Fruit fly (Drosophila melanogaster) whole organism, pupa: ENCODE results near the gene CG15332.

Experiments
- CG13204 ChIP-seq: fragments of 200-800 bp; sonication (Bioruptor generic); optimal IDR thresholded peaks from 2 replicates; lab custom pipeline; 2018; ENCODE audit warnings: missing biosample characterization, mild to moderate bottlenecking, missing genetic modification characterization, moderate library complexity
- CG14655 ChIP-seq: fragments of 200-800 bp; sonication (Bioruptor generic); optimal IDR thresholded peaks from 3 replicates; lab custom pipeline; 2017; ENCODE audit warnings: mild to moderate bottlenecking, missing biosample characterization, missing genetic modification reagents, missing genetic modification characterization
- CG15710 ChIP-seq: fragments of 200-800 bp; sonication (Bioruptor generic); optimal IDR thresholded peaks from 2 replicates; lab custom pipeline; 2018; ENCODE audit warnings: missing biosample characterization, mild to moderate bottlenecking, missing genetic modification characterization, moderate library complexity
- CG17806 ChIP-seq: fragments of 200-800 bp; sonication (Bioruptor generic); optimal IDR thresholded peaks from 2 replicates; lab custom pipeline; 2018; ENCODE audit warnings: missing biosample characterization, mild to moderate bottlenecking, missing genetic modification characterization, moderate library complexity
- CG4496 ChIP-seq: fragments of 200-800 bp; sonication (Bioruptor generic); IDR thresholded peaks from 3 replicates; pipeline ENCODE4 v1.3.6; 2022; ENCODE audit warnings: missing biosample characterization, missing genetic modification characterization
- CG8301 ChIP-seq: fragments of 200-800 bp; sonication (Bioruptor generic); optimal IDR thresholded peaks from 2 replicates; lab custom pipeline; 2018; ENCODE audit warnings: missing biosample characterization, mild to moderate bottlenecking, missing genetic modification characterization
- CG9948 ChIP-seq: fragments of 200-800 bp; sonication (Bioruptor generic); optimal IDR thresholded peaks from 2 replicates; lab custom pipeline; 2018; ENCODE audit warnings: missing biosample characterization, mild to moderate bottlenecking, missing genetic modification characterization, moderate library complexity
- EcR ChIP-seq: fragments of 200-800 bp; sonication (Bioruptor generic); optimal IDR thresholded peaks from 3 replicates; lab custom pipeline; 2019; ENCODE audit warnings: missing biosample characterization, missing genetic modification characterization, mild to moderate bottlenecking, moderate library complexity, missing genetic modification reagents
- Ets98B ChIP-seq: fragments of 200-800 bp; sonication (Bioruptor generic); IDR thresholded peaks from 2 replicates; pipeline ENCODE4 v1.3.6; 2022; ENCODE audit warnings: missing biosample characterization, missing genetic modification characterization
- Pif1A ChIP-seq: fragments of 200-800 bp; sonication (Bioruptor generic); optimal IDR thresholded peaks from 3 replicates; lab custom pipeline; 2016; ENCODE audit warnings: missing biosample characterization, missing genetic modification characterization
- fd96Ca ChIP-seq: fragments of 200-800 bp; sonication (Bioruptor generic); IDR thresholded peaks from 3 replicates; pipeline ENCODE4 v1.3.6; 2022; ENCODE audit warnings: missing biosample characterization, missing genetic modification characterization
- gl ChIP-seq: fragments of 200-800 bp; sonication (Bioruptor generic); optimal IDR thresholded peaks from 2 replicates; lab custom pipeline; 2018; ENCODE audit warnings: missing biosample characterization, mild to moderate bottlenecking, missing genetic modification characterization
- rn ChIP-seq: fragments of 200-800 bp; sonication (Bioruptor generic); IDR thresholded peaks from 2 replicates; pipeline ENCODE4 v1.3.6; 2022; ENCODE audit warnings: missing biosample characterization, missing genetic modification characterization

- TF ChIP-seq CG4496 (GFP tag; lab: Robert Waterston, UW) (peak; percentile 56), Pif1A (GFP tag; lab: Kevin White, UChicago) (peak; percentile 86), CG8301 (tag; lab: Kevin White, UChicago) (peak; percentile 84), CG15710 (peak; percentile 88), gl (tag; lab: Kevin White, UChicago) (peak; percentile 68), CG9948 (tag; lab: Kevin White, UChicago) (peak; percentile 86), CG14655 (GFP tag; lab: Kevin White, UChicago) (peak; percentile 89), CG13204 (GFP tag; lab: Kevin White, UChicago) (peak; percentile 49), EcR (GFP tag; lab: Kevin White, UChicago) (no peak), Ets98B (peak; percentile 58), rn (peak; percentile 19; the same call in 1 of the 2 replicates), fd96Ca (GFP tag; lab: Robert Waterston, UW) (peak; percentile 82), CG17806 (peak; percentile 85)
Observed at dm6 chrX:7970396-7970795, 14.6 kb upstream of the CG15332 start.
